Worm (Caenorhabditis elegans): ENCODE measurements around the gene par-3.
A peak's percentile ranks its signal among the peaks of the same experiment; 100 is the strongest.

Gene par-3

DNA sequence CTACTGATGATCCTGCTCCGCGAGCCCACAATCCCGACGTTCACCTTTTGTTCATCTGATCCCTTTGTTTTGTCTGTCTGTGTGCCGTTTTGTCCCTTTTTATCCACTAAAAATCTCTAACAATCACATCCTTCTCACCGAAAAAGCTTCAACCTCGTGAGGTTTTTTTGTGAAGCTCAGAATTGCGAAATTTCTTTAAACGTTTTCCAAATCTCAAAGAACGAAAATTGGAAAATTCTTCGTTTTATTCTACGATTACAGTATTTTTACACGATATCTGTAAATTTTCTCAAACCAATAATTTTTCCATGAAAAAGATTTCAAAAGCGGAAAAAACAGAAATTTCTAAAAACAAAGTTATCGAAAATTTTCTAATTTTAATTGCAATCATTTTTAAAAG, 10.2 kb downstream of the par-3 start:
- no peak for TF ChIP-seq sox-4 (tag; optimal IDR thresholded peaks at IDR 0.05)
- no peak for TF ChIP-seq mep-1 (tag; optimal IDR thresholded peaks at IDR 0.05)
- no peak for TF ChIP-seq nhr-85 (tag)
- TF ChIP-seq lsy-2 (tag; optimal IDR thresholded peaks at IDR 0.05): no peak
- TF ChIP-seq jun-1 (tag; optimal IDR thresholded peaks at IDR 0.05): no peak
- TF ChIP-seq hlh-4 (tag; optimal IDR thresholded peaks at IDR 0.05): no peak
- no peak for TF ChIP-seq mef-2 (tag; optimal IDR thresholded peaks at IDR 0.05)
- no peak for TF ChIP-seq C34B4.2 (tag; optimal IDR thresholded peaks at IDR 0.05)
- no peak for TF ChIP-seq snu-23 (GFP tag; optimal IDR thresholded peaks at IDR 0.05)
- no peak for TF ChIP-seq ets-5 (GFP tag; IDR thresholded peaks at IDR 0.05)
- TF ChIP-seq tbx-2 (tag; optimal IDR thresholded peaks at IDR 0.05): no peak

ce11 chrIII:5675384-5675984, 11.5 kb downstream of the par-3 start:
- TF ChIP-seq unc-130 (tag; optimal IDR thresholded peaks at IDR 0.05): no peak
- no peak for TF ChIP-seq efl-1 (optimal IDR thresholded peaks at IDR 0.05)
- TF ChIP-seq efl-1 (GFP tag; optimal IDR thresholded peaks at IDR 0.05 in 1 of 2): peak in 1 of 2 experiments; percentile 58

- TF ChIP-seq nhr-85 (tag): peak; percentile 16
- no peak for TF ChIP-seq efl-1 (optimal IDR thresholded peaks at IDR 0.05)
- TF ChIP-seq efl-1 (GFP tag; optimal IDR thresholded peaks at IDR 0.05 in 1 of 2): peak in 1 of 2 experiments; percentile 88
- no peak for TF ChIP-seq dsc-1 (tag; optimal IDR thresholded peaks at IDR 0.05)
Observed at ce11 chrIII:5677790-5678189, 13.8 kb downstream of the par-3 start, which contains the start of gene F54E7.9. F54E7.9 (minus strand) TSS chrIII:5677890.

DNA sequence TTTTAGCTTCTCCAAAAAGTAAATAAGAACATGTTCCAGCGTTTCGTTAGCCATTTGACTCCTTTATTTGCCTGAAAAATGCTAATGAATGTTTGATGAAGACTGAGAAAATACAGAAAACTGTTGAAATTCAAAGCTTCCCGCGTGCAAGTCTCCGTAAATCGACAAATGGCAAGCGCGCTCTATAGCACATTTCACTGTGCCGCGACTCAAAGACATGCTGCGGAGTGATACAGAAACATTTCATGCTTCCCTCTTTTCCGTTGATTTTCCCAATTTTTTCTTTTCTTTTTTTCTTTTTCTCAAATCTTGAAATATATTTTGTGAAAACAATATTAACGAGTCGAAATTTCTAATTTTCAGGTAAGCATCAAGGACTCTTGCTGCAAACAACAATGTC, 14.9 kb downstream of the par-3 start, which contains the start of the genes ska-3 and rps-12:
Gene ska-3 (minus strand): TSS at position 71 of the 400 bp plus-strand sequence.
Gene rps-12 (plus strand): TSS at position 364 of the 400 bp plus-strand sequence.
- TF ChIP-seq nhr-47 (tag; optimal IDR thresholded peaks at IDR 0.05) (peak; percentile 99), grh-1 (GFP tag; IDR thresholded peaks at IDR 0.05) (peak; percentile 97), rnt-1 (tag; optimal IDR thresholded peaks at IDR 0.05) (peak; percentile 99), lsy-2 (tag; optimal IDR thresholded peaks at IDR 0.05) (peak; percentile 98), skn-1 (tag; optimal IDR thresholded peaks at IDR 0.05) (peak; percentile 98), fkh-10 (GFP tag; optimal IDR thresholded peaks at IDR 0.05) (peak; percentile 99), elt-2 (tag; optimal IDR thresholded peaks at IDR 0.05) (peak; percentile 91), ceh-90 (tag; optimal IDR thresholded peaks at IDR 0.05) (peak; percentile 69), ets-5 (GFP tag; IDR thresholded peaks at IDR 0.05) (no peak), nhr-76 (tag; optimal IDR thresholded peaks at IDR 0.05) (peak; percentile 82), sptf-1 (tag; optimal IDR thresholded peaks at IDR 0.05) (no peak), nhr-19 (GFP tag; conservative IDR thresholded peaks at IDR 0.05) (peak; percentile 99), F16B12.6 (tag; optimal IDR thresholded peaks at IDR 0.05) (peak; percentile 76), zip-4 (GFP tag; optimal IDR thresholded peaks at IDR 0.05) (peak; percentile 94), pax-3 (tag; optimal IDR thresholded peaks at IDR 0.05) (peak; percentile 94), aha-1 (tag; optimal IDR thresholded peaks at IDR 0.05) (peak; percentile 91), ceh-82 (tag; optimal IDR thresholded peaks at IDR 0.05) (peak; percentile 99 to 100 (median 100)), mdl-1 (tag; optimal IDR thresholded peaks at IDR 0.05) (peak; percentile 54 to 99), snpc-4 (tag; optimal IDR thresholded peaks at IDR 0.05) (peak; percentile 93), unc-130 (tag; optimal IDR thresholded peaks at IDR 0.05) (peak; percentile 100), egl-13 (tag; optimal IDR thresholded peaks at IDR 0.05) (peak; percentile 96), pag-3 (tag; optimal IDR thresholded peaks at IDR 0.05; ENCODE audit: borderline replicate concordance, insufficient read depth) (peak; percentile 87), dpl-1 (GFP tag; optimal IDR thresholded peaks at IDR 0.05) (peak; percentile 97 to 99 (median 98)), unc-30 (tag; optimal IDR thresholded peaks at IDR 0.05) (peak; percentile 33), tbx-2 (tag; optimal IDR thresholded peaks at IDR 0.05) (peak; percentile 99), hpl-2 (GFP tag; optimal IDR thresholded peaks at IDR 0.05) (peak; percentile 96), snu-23 (GFP tag; optimal IDR thresholded peaks at IDR 0.05) (peak; percentile 99), efl-3 (GFP tag; optimal IDR thresholded peaks at IDR 0.05) (peak; percentile 40), ama-1 (optimal IDR thresholded peaks at IDR 0.05) (peak; percentile 93), unc-86 (tag; optimal IDR thresholded peaks at IDR 0.05) (peak; percentile 99), lin-15B (tag; optimal IDR thresholded peaks at IDR 0.05) (peak; percentile 100), nhr-85 (tag) (peak; percentile 99), fkh-4 (tag; optimal IDR thresholded peaks at IDR 0.05; ENCODE audit: borderline replicate concordance) (peak; percentile 92), nhr-12 (tag; optimal IDR thresholded peaks at IDR 0.05) (peak; percentile 58), mef-2 (tag; optimal IDR thresholded peaks at IDR 0.05) (peak; percentile 94), ztf-11 (tag; optimal IDR thresholded peaks at IDR 0.05) (peak; percentile 29 to 93), mab-9 (GFP tag; IDR thresholded peaks at IDR 0.05) (peak; percentile 94), fos-1 (tag; optimal IDR thresholded peaks at IDR 0.05) (peak; percentile 98)
